Worm (Caenorhabditis elegans) whole organism, L1 larva: ENCODE results near the gene spe-36.

Source experiments
- C16A3.4 ChIP-seq: fragments of 150-350 bp; optimal IDR thresholded peaks from 2 replicates; lab custom pipeline; 2014; ENCODE audit warnings: missing biosample characterization, missing genetic modification characterization
- aha-1 ChIP-seq: fragments of 150-350 bp; optimal IDR thresholded peaks from 2 replicates; lab custom pipeline; 2014; ENCODE audit warnings: missing biosample characterization, missing genetic modification characterization
- snu-23 ChIP-seq: sonication (generic microtip); optimal IDR thresholded peaks from 2 replicates; lab custom pipeline; 2016; ENCODE audit warnings: missing genetic modification characterization, missing compliant biosample characterization
- sox-4 ChIP-seq: sonication (generic microtip); optimal IDR thresholded peaks from 2 replicates; lab custom pipeline; 2016; ENCODE audit warnings: missing genetic modification characterization, missing compliant biosample characterization
- sptf-1 ChIP-seq: fragments of 150-350 bp; optimal IDR thresholded peaks from 2 replicates; lab custom pipeline; 2014; ENCODE audit warnings: missing biosample characterization, missing genetic modification characterization
- unc-62 ChIP-seq: fragments of 150-350 bp; optimal IDR thresholded peaks from 2 replicates; lab custom pipeline; 2014; ENCODE audit warnings: missing biosample characterization, missing genetic modification reagents, missing genetic modification characterization
- zag-1 ChIP-seq: fragments of 150-350 bp; optimal IDR thresholded peaks from 2 replicates; lab custom pipeline; 2014; ENCODE audit warnings: missing biosample characterization, missing genetic modification characterization
- ztf-11 ChIP-seq, 2 experiments: sonication (generic microtip); optimal IDR thresholded peaks; 2 replicates each; lab custom pipeline; 2016 to 2017; ENCODE audit warnings: missing genetic modification characterization in 2 of 2, missing biosample characterization in 1 of 2, missing compliant biosample characterization in 1 of 2

DNA sequence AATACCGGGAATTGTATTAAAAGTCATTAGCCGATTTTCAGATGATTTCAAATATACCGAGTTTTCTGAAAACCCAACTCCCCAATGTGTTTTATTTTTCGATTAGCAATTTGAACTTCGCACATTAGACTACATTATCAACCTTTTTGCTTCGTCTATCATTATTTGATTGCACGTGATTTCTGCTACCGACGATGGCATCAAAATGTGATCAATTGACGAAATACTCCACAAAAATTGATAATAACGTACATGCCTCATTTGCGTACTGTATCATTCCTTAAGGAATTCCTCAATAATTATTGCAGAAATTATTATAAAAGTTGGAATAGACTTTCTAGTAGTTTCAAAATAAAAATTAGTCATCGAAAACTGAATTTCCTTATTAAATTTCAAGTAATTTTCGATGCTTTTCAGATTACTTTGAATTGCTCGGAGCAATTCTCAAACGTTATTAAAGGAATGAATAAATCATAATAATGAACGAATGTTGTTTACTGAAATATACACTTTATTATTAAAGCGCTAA lies 31.8 kb upstream of the spe-36 start:
- TF ChIP-seq snu-23 (no peak), sox-4 (tag; lab: Kevin White, UChicago) (no peak), sptf-1 (no peak), unc-62 (GFP tag; lab: Kevin White, UChicago) (no peak), zag-1 (tag; lab: Kevin White, UChicago) (no peak), aha-1 (tag; lab: Kevin White, UChicago) (no peak), C16A3.4 (tag; lab: Kevin White, UChicago) (no peak), ztf-11 (tag; optimal IDR thresholded peaks at IDR 0.05; lab: Kevin White, UChicago) (no peak)
